Worm (Caenorhabditis elegans) whole organism, young adult: ENCODE data around the gene F19F10.1.

ENCODE experiments used
- C17E4.6 ChIP-seq: fragments of 200-800 bp; sonication (Bioruptor generic); IDR thresholded peaks from 2 replicates; pipeline ENCODE4 v1.3.6; 2022; ENCODE audit warnings: missing genetic modification reagents, missing genetic modification characterization, missing compliant biosample characterization
- F23B12.7 ChIP-seq: sonication (generic microtip); optimal IDR thresholded peaks from 2 replicates; lab custom pipeline; 2017; ENCODE audit warnings: missing genetic modification characterization, mild to moderate bottlenecking, missing compliant biosample characterization, antibody characterized with exemption, moderate library complexity; ENCODE audit not compliant: insufficient read depth
- K11D2.4 ChIP-seq: fragments of 200-800 bp; sonication (Bioruptor generic); IDR thresholded peaks from 2 replicates; pipeline ENCODE4 v1.3.6; 2022; ENCODE audit warnings: missing genetic modification reagents, missing genetic modification characterization, missing compliant biosample characterization
- Y56A3A.18 ChIP-seq: fragments of 200-800 bp; sonication (Bioruptor generic); IDR thresholded peaks from 2 replicates; pipeline ENCODE4 v1.3.6; 2022; ENCODE audit warnings: missing genetic modification reagents, missing genetic modification characterization, missing compliant biosample characterization
- aptf-3 ChIP-seq: fragments of 200-800 bp; sonication (Bioruptor generic); IDR thresholded peaks from 2 replicates; pipeline ENCODE4 v1.3.6; 2022; ENCODE audit warnings: missing genetic modification characterization, missing compliant biosample characterization
- attf-3 ChIP-seq: fragments of 200-800 bp; sonication (Bioruptor generic); conservative IDR thresholded peaks from 2 replicates; pipeline ENCODE4 v1.3.6; 2022; ENCODE audit warnings: missing genetic modification reagents, missing genetic modification characterization, missing compliant biosample characterization
- attf-5 ChIP-seq: fragments of 200-800 bp; sonication (Bioruptor generic); optimal IDR thresholded peaks from 2 replicates; lab custom pipeline; 2018; ENCODE audit warnings: mild to moderate bottlenecking, missing genetic modification characterization, missing compliant biosample characterization
- attf-6 ChIP-seq: fragments of 200-800 bp; sonication (Bioruptor generic); IDR thresholded peaks from 2 replicates; pipeline ENCODE4 v1.3.6; 2022; ENCODE audit warnings: missing genetic modification reagents, missing genetic modification characterization, missing compliant biosample characterization
- bed-2 ChIP-seq: fragments of 200-800 bp; sonication (Bioruptor generic); IDR thresholded peaks from 2 replicates; pipeline ENCODE4 v1.3.6; 2022; ENCODE audit warnings: missing genetic modification reagents, missing genetic modification characterization, missing compliant biosample characterization
- ceh-27 ChIP-seq: fragments of 200-800 bp; sonication (Bioruptor generic); optimal IDR thresholded peaks from 2 replicates; lab custom pipeline; 2018; ENCODE audit warnings: mild to moderate bottlenecking, missing genetic modification characterization, moderate library complexity, missing compliant biosample characterization
- die-1 ChIP-seq: sonication (generic microtip); optimal IDR thresholded peaks from 2 replicates; lab custom pipeline; 2016; ENCODE audit warnings: missing genotype, mild to moderate bottlenecking, missing genetic modification characterization, missing compliant biosample characterization
- dox-1 ChIP-seq: fragments of 200-800 bp; sonication (Bioruptor generic); IDR thresholded peaks from 2 replicates; pipeline ENCODE4 v1.3.6; 2022; ENCODE audit warnings: missing genetic modification reagents, missing genetic modification characterization, missing compliant biosample characterization
- dpff-1 ChIP-seq: sonication (generic microtip); optimal IDR thresholded peaks from 2 replicates; lab custom pipeline; 2017; ENCODE audit warnings: mild to moderate bottlenecking, missing genetic modification characterization, missing compliant biosample characterization
- hlh-12 ChIP-seq: sonication (generic microtip); optimal IDR thresholded peaks from 2 replicates; lab custom pipeline; 2016; ENCODE audit warnings: missing genetic modification characterization, missing compliant biosample characterization
- hmg-1.2 ChIP-seq: fragments of 200-800 bp; sonication (Bioruptor generic); IDR thresholded peaks from 2 replicates; pipeline ENCODE4 v1.3.6; 2022; ENCODE audit warnings: missing genetic modification reagents, missing genetic modification characterization, missing compliant biosample characterization
- lag-1 ChIP-seq: fragments of 200-800 bp; sonication (Bioruptor generic); IDR thresholded peaks from 2 replicates; pipeline ENCODE4 v1.3.6; 2022; ENCODE audit warnings: missing genetic modification reagents, missing genetic modification characterization, missing compliant biosample characterization
- lin-26 ChIP-seq: fragments of 200-800 bp; sonication (Bioruptor generic); IDR thresholded peaks from 2 replicates; pipeline ENCODE4 v1.3.6; 2022; ENCODE audit warnings: missing genetic modification reagents, missing genetic modification characterization, missing compliant biosample characterization
- lin-35 ChIP-seq, 3 experiments: fragments of 150-350 bp in 2 of 3; sonication (generic microtip) in 1 of 3; optimal IDR thresholded peaks; 2 replicates each; lab custom pipeline; 2014 to 2018; ENCODE audit warnings: missing biosample characterization in 3 of 3, missing genetic modification characterization in 3 of 3, missing genetic modification reagents in 3 of 3
- lin-40 ChIP-seq: sonication (generic microtip); optimal IDR thresholded peaks from 2 replicates; lab custom pipeline; 2016; ENCODE audit warnings: missing genetic modification characterization, mild to moderate bottlenecking, missing compliant biosample characterization, missing genotype, missing genetic modification reagents
- lin-54 ChIP-seq: fragments of 200-800 bp; sonication (Bioruptor generic); optimal IDR thresholded peaks from 2 replicates; lab custom pipeline; 2018; ENCODE audit warnings: mild to moderate bottlenecking, missing genetic modification characterization, missing compliant biosample characterization
- lsl-1 ChIP-seq: fragments of 200-800 bp; sonication (Bioruptor generic); optimal IDR thresholded peaks from 2 replicates; lab custom pipeline; 2018; ENCODE audit warnings: mild to moderate bottlenecking, missing genetic modification characterization, moderate library complexity, missing compliant biosample characterization
- madf-3 ChIP-seq: fragments of 200-800 bp; sonication (Bioruptor generic); IDR thresholded peaks from 2 replicates; pipeline ENCODE4 v1.3.6; 2022; ENCODE audit warnings: missing genetic modification reagents, missing genetic modification characterization, missing compliant biosample characterization
- madf-6 ChIP-seq: fragments of 200-800 bp; sonication (Bioruptor generic); IDR thresholded peaks from 2 replicates; pipeline ENCODE4 v1.3.6; 2022; ENCODE audit warnings: missing genetic modification reagents, missing genetic modification characterization, missing compliant biosample characterization
- madf-8 ChIP-seq: fragments of 200-800 bp; sonication (Bioruptor generic); conservative IDR thresholded peaks from 2 replicates; pipeline ENCODE4 v1.3.6; 2022; ENCODE audit warnings: missing genetic modification reagents, missing genetic modification characterization, missing compliant biosample characterization
- mcd-1 ChIP-seq: fragments of 200-800 bp; sonication (Bioruptor generic); IDR thresholded peaks from 2 replicates; pipeline ENCODE4 v1.3.6; 2022; ENCODE audit warnings: missing genetic modification reagents, missing genetic modification characterization, missing compliant biosample characterization
- nhr-27 ChIP-seq: fragments of 200-800 bp; sonication (Bioruptor generic); optimal IDR thresholded peaks from 2 replicates; lab custom pipeline; 2018; ENCODE audit warnings: mild to moderate bottlenecking, missing genetic modification characterization, moderate library complexity, missing compliant biosample characterization
- repo-1 ChIP-seq: sonication (generic microtip); optimal IDR thresholded peaks from 2 replicates; lab custom pipeline; 2017; ENCODE audit warnings: mild to moderate bottlenecking, missing genetic modification characterization, missing compliant biosample characterization
- rpc-1 ChIP-seq, 2 experiments: fragments of 150-350 bp in 1 of 2; sonication (generic microtip) in 1 of 2; optimal IDR thresholded peaks; 2 replicates each; lab custom pipeline; 2014 to 2018; ENCODE audit warnings: missing biosample characterization in 1 of 2, missing genetic modification characterization in 1 of 2, missing genetic modification reagents in 1 of 2, missing genotype in 1 of 2
- sdz-38 ChIP-seq: sonication (generic microtip); optimal IDR thresholded peaks from 2 replicates; lab custom pipeline; 2016; ENCODE audit warnings: missing genotype, missing genetic modification characterization, missing compliant biosample characterization
- snpc-1.1 ChIP-seq: sonication (generic microtip); optimal IDR thresholded peaks from 2 replicates; lab custom pipeline; 2017; ENCODE audit warnings: missing genetic modification characterization, mild to moderate bottlenecking, missing compliant biosample characterization, antibody characterized with exemption, moderate library complexity, missing genotype, missing genetic modification reagents; ENCODE audit not compliant: insufficient read depth
- snpc-1.3 ChIP-seq: sonication (generic microtip); optimal IDR thresholded peaks from 2 replicates; lab custom pipeline; 2017; ENCODE audit warnings: missing genetic modification characterization, mild to moderate bottlenecking, missing compliant biosample characterization, antibody characterized with exemption, moderate library complexity, missing genotype, missing genetic modification reagents; ENCODE audit not compliant: insufficient read depth
- snpc-3.4 ChIP-seq: sonication (generic microtip); optimal IDR thresholded peaks from 2 replicates; lab custom pipeline; 2017; ENCODE audit warnings: missing genetic modification characterization, mild to moderate bottlenecking, missing compliant biosample characterization, antibody characterized with exemption, moderate library complexity, missing genotype, missing genetic modification reagents
- snpc-4 ChIP-seq, 5 experiments: fragments of 150-350 bp in 1 of 5; sonication (generic microtip) in 4 of 5; optimal IDR thresholded peaks; 2 replicates each; lab custom pipeline; 2014 to 2018; ENCODE audit warnings: missing genetic modification characterization in 5 of 5, missing biosample characterization in 3 of 5, antibody characterized with exemption in 2 of 5, mild to moderate bottlenecking in 2 of 5, missing compliant biosample characterization in 2 of 5, missing genotype in 2 of 5, moderate library complexity in 2 of 5, missing genetic modification reagents in 1 of 5
- tbx-9 ChIP-seq: sonication (generic microtip); optimal IDR thresholded peaks from 2 replicates; lab custom pipeline; 2016; ENCODE audit warnings: borderline replicate concordance, missing genetic modification characterization, inconsistent platforms, missing compliant biosample characterization
- ztf-18 ChIP-seq: sonication (generic microtip); optimal IDR thresholded peaks from 2 replicates; lab custom pipeline; 2016; ENCODE audit warnings: missing genotype, mild to moderate bottlenecking, missing genetic modification characterization, missing compliant biosample characterization
- ztf-26 ChIP-seq: sonication (generic microtip); optimal IDR thresholded peaks from 2 replicates; lab custom pipeline; 2017; ENCODE audit warnings: missing genetic modification characterization, missing compliant biosample characterization

F19F10.1 gene

DNA sequence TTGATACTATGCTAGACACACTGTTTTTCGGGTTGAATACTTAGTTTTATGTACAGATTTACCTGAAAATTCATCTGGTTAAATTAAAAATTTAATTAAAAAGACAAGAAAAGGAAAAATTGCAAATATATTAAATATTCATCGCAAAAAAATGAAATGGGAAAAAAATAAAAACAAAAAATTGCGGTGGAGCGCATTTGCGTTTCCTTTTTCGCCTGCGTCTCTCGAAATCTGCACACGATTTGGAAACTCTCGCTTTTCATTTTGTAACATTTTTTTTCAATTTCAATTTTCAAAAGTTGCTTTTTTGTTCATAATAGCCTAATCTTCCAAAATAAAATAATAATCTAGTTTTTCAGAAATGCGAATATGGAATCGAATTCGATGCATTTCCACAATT lies 24.6 kb downstream of the F19F10.1 start, which contains the start of the genes F19F10.11 and C50E3.5:
TSS of gene F19F10.11 (minus strand) at position 68 of the 400 bp plus-strand sequence.
TSS of gene C50E3.5 (plus strand) at position 360 of the 400 bp plus-strand sequence.
- TF ChIP-seq madf-8 (GFP tag; lab: Robert Waterston, UW) (no peak), snpc-1.1 (tag; lab: Kevin White, UChicago) (peak; percentile 12), lin-54 (GFP tag; lab: Kevin White, UChicago) (peak; percentile 30), snpc-3.4 (tag; lab: Kevin White, UChicago) (peak; percentile 35), snpc-1.3 (tag; lab: Kevin White, UChicago) (peak; percentile 60), madf-6 (GFP tag; lab: Robert Waterston, UW) (peak; percentile 60), hmg-1.2 (GFP tag; lab: Robert Waterston, UW) (peak; percentile 98), attf-6 (GFP tag; lab: Robert Waterston, UW) (no peak), attf-3 (GFP tag; lab: Robert Waterston, UW) (no peak), die-1 (tag; lab: Kevin White, UChicago) (no peak), dox-1 (GFP tag; lab: Robert Waterston, UW) (0 out of 2 replicates have a peak, but pooled peaks have one; percentile 27), mcd-1 (GFP tag; lab: Robert Waterston, UW) (peak; percentile 95), snpc-4 (GFP tag; optimal IDR thresholded peaks at IDR 0.05; lab: Kevin White, UChicago) (no peak), snpc-4 (tag; optimal IDR thresholded peaks at IDR 0.05; lab: Kevin White, UChicago) (peak in 3 of 4 experiments; percentile 12 to 34 (median 18)), lin-35 (GFP tag; optimal IDR thresholded peaks at IDR 0.05; lab: Kevin White, UChicago) (peak in 1 of 3 experiments; percentile 50), F23B12.7 (tag; lab: Kevin White, UChicago) (peak; percentile 45), lsl-1 (peak; percentile 28), attf-5 (GFP tag; lab: Kevin White, UChicago) (peak; percentile 91), bed-2 (GFP tag; lab: Robert Waterston, UW) (no peak), ztf-18 (peak; percentile 29), hlh-12 (tag; lab: Kevin White, UChicago) (no peak), dpff-1 (no peak)

DNA sequence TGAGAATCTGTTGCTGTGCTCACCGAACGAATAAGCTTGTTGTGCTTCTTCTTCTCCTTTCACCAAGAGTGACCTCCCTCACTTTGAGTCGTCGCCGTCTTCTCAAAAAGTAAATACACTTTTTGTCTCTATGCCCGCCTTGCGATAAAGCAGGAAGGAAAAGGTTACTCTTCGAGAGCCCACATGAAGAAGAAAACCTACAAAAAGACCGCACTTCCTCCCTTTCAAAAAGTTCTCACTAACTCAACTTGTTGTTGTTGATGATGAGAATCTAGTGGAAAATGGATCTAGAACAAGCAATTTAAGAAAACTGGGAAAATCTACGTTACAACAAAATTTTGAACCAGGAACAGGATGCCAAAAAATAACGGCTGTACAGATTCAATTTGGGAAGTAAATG lies 27.4 kb downstream of the F19F10.1 start, which contains the start of gene C50E3.6:
TSS of gene C50E3.6 (minus strand) at position 101 of the 400 bp plus-strand sequence.
- TF ChIP-seq lin-26 (GFP tag; lab: Robert Waterston, UW) = no peak

ce11 chrV:7595132-7595531 lies 32.1 kb downstream of the F19F10.1 start:
- TF ChIP-seq die-1 (tag; lab: Kevin White, UChicago) = no peak
- TF ChIP-seq ztf-26 (tag; lab: Kevin White, UChicago) = no peak
- no peak for TF ChIP-seq ceh-27 (GFP tag; lab: Kevin White, UChicago)
- TF ChIP-seq snpc-4 (GFP tag; optimal IDR thresholded peaks at IDR 0.05; lab: Kevin White, UChicago) = no peak
- peak in 2 of 4 experiments; percentile 72 to 81 for TF ChIP-seq snpc-4 (tag; optimal IDR thresholded peaks at IDR 0.05; lab: Kevin White, UChicago)
- no peak for TF ChIP-seq rpc-1 (optimal IDR thresholded peaks at IDR 0.05; lab: Kevin White, UChicago)
- no peak for TF ChIP-seq rpc-1 (tag; optimal IDR thresholded peaks at IDR 0.05; lab: Kevin White, UChicago)
- no peak for TF ChIP-seq repo-1 (tag; lab: Kevin White, UChicago)
- no peak for TF ChIP-seq F23B12.7 (tag; lab: Kevin White, UChicago)
- TF ChIP-seq snpc-1.1 (tag; lab: Kevin White, UChicago) = peak; percentile 59
- TF ChIP-seq nhr-27 = no peak
- TF ChIP-seq aptf-3 (GFP tag; lab: Robert Waterston, UW) = no peak
- no peak for TF ChIP-seq dox-1 (GFP tag; lab: Robert Waterston, UW)
- no peak for TF ChIP-seq tbx-9
- TF ChIP-seq Y56A3A.18 = no peak
- no peak for TF ChIP-seq hmg-1.2 (GFP tag; lab: Robert Waterston, UW)

DNA sequence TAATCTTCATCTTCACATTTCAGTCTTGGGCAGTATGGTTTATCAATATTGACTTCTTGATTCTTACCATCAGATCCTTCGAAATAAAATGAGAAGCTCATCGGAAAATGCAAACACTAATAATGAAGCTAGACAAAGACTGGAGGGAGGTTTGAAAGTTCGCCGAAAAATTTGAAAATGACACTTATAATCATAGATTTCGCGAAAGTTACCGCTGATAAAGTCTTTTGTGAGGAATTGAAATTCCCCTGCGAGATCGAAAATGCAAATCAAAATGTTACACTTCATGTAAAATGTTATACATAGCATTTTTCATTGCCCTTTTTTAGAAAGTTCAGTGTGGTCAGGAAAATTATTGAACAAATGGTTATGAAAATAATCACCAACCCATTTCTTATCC lies 35.2 kb downstream of the F19F10.1 start, which contains the start of gene C50E3.7:
TSS of gene C50E3.7 (minus strand) at position 101 of the 400 bp plus-strand sequence.
- TF ChIP-seq madf-3 (GFP tag; lab: Robert Waterston, UW) (no peak), lag-1 (GFP tag; lab: Robert Waterston, UW) (no peak), lin-40 (tag; lab: Kevin White, UChicago) (no peak), sdz-38 (no peak), C17E4.6 (GFP tag; lab: Robert Waterston, UW) (no peak), K11D2.4 (GFP tag; lab: Robert Waterston, UW) (no peak), aptf-3 (GFP tag; lab: Robert Waterston, UW) (no peak)
